Worm (Caenorhabditis elegans): ENCODE measurements around the gene T02H6.4.
A peak's percentile ranks its signal among the peaks of the same experiment; 100 is the strongest.

Gene T02H6.4

ce11 chrII:701025-701370 is 11.1 kb downstream of the T02H6.4 start, which contains the start of gene T02H6.11:
T02H6.11 (minus strand) TSS chrII:701125.
- TF ChIP-seq ztf-26 (tag; optimal IDR thresholded peaks at IDR 0.05): no peak
- TF ChIP-seq hlh-26 (GFP tag; conservative IDR thresholded peaks at IDR 0.05): no peak
- no peak for TF ChIP-seq ztf-25 (GFP tag; IDR thresholded peaks at IDR 0.05)
- no peak for TF ChIP-seq lin-35 (GFP tag; optimal IDR thresholded peaks at IDR 0.05)
- TF ChIP-seq C17E4.6 (GFP tag; IDR thresholded peaks at IDR 0.05): no peak
- TF ChIP-seq F23B12.7 (tag; optimal IDR thresholded peaks at IDR 0.05; ENCODE audit: insufficient read depth): no peak
- TF ChIP-seq attf-3 (GFP tag; conservative IDR thresholded peaks at IDR 0.05): no peak
- TF ChIP-seq snpc-3.4 (tag; optimal IDR thresholded peaks at IDR 0.05): no peak
- TF ChIP-seq T07F8.4 (tag; optimal IDR thresholded peaks at IDR 0.05): no peak

- no peak for TF ChIP-seq die-1 (tag; optimal IDR thresholded peaks at IDR 0.05)
- TF ChIP-seq attf-3 (GFP tag; conservative IDR thresholded peaks at IDR 0.05): peak; percentile 85
Measured at ce11 chrII:701371-702139, 11.7 kb downstream of the T02H6.4 start, which contains the start of gene thoc-1. thoc-1 (plus strand) TSS chrII:702107.

ce11 chrII:709081-709480 is 19.2 kb downstream of the T02H6.4 start, which contains the start of gene T02H6.1:
T02H6.1 (plus strand) TSS chrII:709381.
- no peak for TF ChIP-seq cebp-2 (GFP tag; IDR thresholded peaks at IDR 0.05)
- no peak for TF ChIP-seq nhr-27 (tag; optimal IDR thresholded peaks at IDR 0.05)
- TF ChIP-seq lir-1 (GFP tag; conservative IDR thresholded peaks at IDR 0.05): no peak
- TF ChIP-seq unc-62 (GFP tag; optimal IDR thresholded peaks at IDR 0.05): no peak
- TF ChIP-seq nfya-1 (tag; optimal IDR thresholded peaks at IDR 0.05; ENCODE audit: borderline replicate concordance, insufficient read depth): no peak
- no peak for TF ChIP-seq F55B11.4 (tag; optimal IDR thresholded peaks at IDR 0.05; ENCODE audit: borderline replicate concordance, insufficient read depth)
- TF ChIP-seq gei-17 (GFP tag; optimal IDR thresholded peaks at IDR 0.05): no peak
- TF ChIP-seq nfyb-1 (GFP tag; IDR thresholded peaks at IDR 0.05): no peak
- TF ChIP-seq pha-4 (tag; optimal IDR thresholded peaks at IDR 0.05): no peak
- no peak for TF ChIP-seq attf-3 (GFP tag; conservative IDR thresholded peaks at IDR 0.05)
- TF ChIP-seq hmg-1.2 (GFP tag; IDR thresholded peaks at IDR 0.05): no peak
- no peak for TF ChIP-seq mel-28 (tag; optimal IDR thresholded peaks at IDR 0.05; ENCODE audit: borderline replicate concordance)
- no peak for TF ChIP-seq dox-1 (GFP tag; IDR thresholded peaks at IDR 0.05)
- no peak for TF ChIP-seq cebp-1 (GFP tag; IDR thresholded peaks at IDR 0.05)
- no peak for TF ChIP-seq cebp-1 (tag; optimal IDR thresholded peaks at IDR 0.05)
- TF ChIP-seq fkh-3 (tag; optimal IDR thresholded peaks at IDR 0.05): no peak
- no peak for TF ChIP-seq mxl-1 (tag; optimal IDR thresholded peaks at IDR 0.05)
- no peak for TF ChIP-seq tbx-9 (tag; optimal IDR thresholded peaks at IDR 0.05; ENCODE audit: borderline replicate concordance)

ce11 chrII:721931-722330 is 32.1 kb downstream of the T02H6.4 start:
- no peak for TF ChIP-seq cebp-1 (GFP tag; IDR thresholded peaks at IDR 0.05)
- TF ChIP-seq cebp-1 (tag; optimal IDR thresholded peaks at IDR 0.05): peak; percentile 19
- no peak for TF ChIP-seq ekl-4 (GFP tag; IDR thresholded peaks at IDR 0.05)

- TF ChIP-seq cebp-1 (GFP tag; IDR thresholded peaks at IDR 0.05) (no peak), cebp-1 (tag; optimal IDR thresholded peaks at IDR 0.05) (no peak), rpc-1 (optimal IDR thresholded peaks at IDR 0.05) (no peak), rpc-1 (tag; optimal IDR thresholded peaks at IDR 0.05) (no peak), lsl-1 (GFP tag; optimal IDR thresholded peaks at IDR 0.05) (no peak), lin-40 (tag; optimal IDR thresholded peaks at IDR 0.05) (no peak), F57C9.4 (tag; optimal IDR thresholded peaks at IDR 0.05) (no peak), nhr-90 (tag; optimal IDR thresholded peaks at IDR 0.05) (no peak), madf-3 (GFP tag; IDR thresholded peaks at IDR 0.05) (no peak), chd-7 (tag; optimal IDR thresholded peaks at IDR 0.05) (no peak), B0035.1 (tag; optimal IDR thresholded peaks at IDR 0.05) (no peak), die-1 (tag; optimal IDR thresholded peaks at IDR 0.05) (no peak), ceh-91 (GFP tag; IDR thresholded peaks at IDR 0.05) (no peak), attf-6 (GFP tag; IDR thresholded peaks at IDR 0.05) (no peak), sea-2 (GFP tag; IDR thresholded peaks at IDR 0.05) (no peak), nhr-179 (tag; optimal IDR thresholded peaks at IDR 0.05) (no peak), Y79H2A.3 (GFP tag; conservative IDR thresholded peaks at IDR 0.05) (no peak), C17E4.6 (GFP tag; IDR thresholded peaks at IDR 0.05) (no peak)
Measured at ce11 chrII:723488-723887, 33.6 kb downstream of the T02H6.4 start, which contains the start of gene rfip-2. rfip-2 (plus strand) TSS chrII:723788.

Data from whole organism, young adult.